Worm (Caenorhabditis elegans): ENCODE results near the gene ctf-4.

ce11 chrV:11011807-11012206 is 46.5 kb upstream of the ctf-4 start:
- TF ChIP-seq blmp-1 (tag; optimal IDR thresholded peaks at IDR 0.05) (no peak), nhr-2 (tag; optimal IDR thresholded peaks at IDR 0.05) (no peak)

Measured in whole organism, mixed stage, embryonic.